Worm (Caenorhabditis elegans) whole organism, young adult: ENCODE data around the gene Y7A9A.1.

Experiments used
- B0035.1 ChIP-seq: sonication (generic microtip); optimal IDR thresholded peaks from 2 replicates; lab custom pipeline; 2016; ENCODE audit warnings: missing genetic modification characterization, mild to moderate bottlenecking, missing compliant biosample characterization, missing genotype, missing genetic modification reagents
- B0336.3 ChIP-seq: fragments of 200-800 bp; sonication (Bioruptor generic); IDR thresholded peaks from 2 replicates; pipeline ENCODE4 v1.3.6; 2022; ENCODE audit warnings: missing genetic modification characterization, missing compliant biosample characterization
- C06A6.2 ChIP-seq: fragments of 200-800 bp; sonication (Bioruptor generic); conservative IDR thresholded peaks from 2 replicates; pipeline ENCODE4 v1.3.6; 2022; ENCODE audit warnings: missing genetic modification characterization, missing compliant biosample characterization
- D2030.7 ChIP-seq: fragments of 200-800 bp; sonication (Bioruptor generic); IDR thresholded peaks from 2 replicates; pipeline ENCODE4 v1.3.6; 2022; ENCODE audit warnings: missing genetic modification reagents, missing genetic modification characterization, missing compliant biosample characterization
- F52B5.7 ChIP-seq: sonication (generic microtip); optimal IDR thresholded peaks from 2 replicates; lab custom pipeline; 2016; ENCODE audit warnings: mild to moderate bottlenecking, missing genetic modification characterization, missing compliant biosample characterization
- F55B11.4 ChIP-seq: sonication (generic microtip); optimal IDR thresholded peaks from 2 replicates; lab custom pipeline; 2016; ENCODE audit warnings: missing compliant biosample characterization, missing genetic modification characterization, borderline replicate concordance; ENCODE audit not compliant: insufficient read depth
- F57A8.1 ChIP-seq: fragments of 200-800 bp; sonication (Bioruptor generic); optimal IDR thresholded peaks from 2 replicates; lab custom pipeline; 2018; ENCODE audit warnings: mild to moderate bottlenecking, missing genetic modification characterization, moderate library complexity, missing compliant biosample characterization
- ZK185.1 ChIP-seq: sonication (generic microtip); optimal IDR thresholded peaks from 2 replicates; lab custom pipeline; 2016; ENCODE audit warnings: mild to moderate bottlenecking, missing genetic modification characterization, missing compliant biosample characterization; ENCODE audit not compliant: poor library complexity, severe bottlenecking
- ama-1 ChIP-seq, 3 experiments: fragments of 150-350 bp in 1 of 3; sonication (generic microtip) in 2 of 3; optimal IDR thresholded peaks; 2 replicates each; lab custom pipeline; 2014 to 2018; ENCODE audit warnings: missing biosample characterization in 2 of 3, missing genetic modification characterization in 2 of 3, missing genetic modification reagents in 2 of 3
- atf-7 ChIP-seq: sonication (generic microtip); optimal IDR thresholded peaks from 2 replicates; lab custom pipeline; 2017; ENCODE audit warnings: mild to moderate bottlenecking, missing genetic modification characterization, missing compliant biosample characterization
- attf-6 ChIP-seq: fragments of 200-800 bp; sonication (Bioruptor generic); IDR thresholded peaks from 2 replicates; pipeline ENCODE4 v1.3.6; 2022; ENCODE audit warnings: missing genetic modification reagents, missing genetic modification characterization, missing compliant biosample characterization
- ceh-40 ChIP-seq: fragments of 200-800 bp; sonication (Bioruptor generic); IDR thresholded peaks from 2 replicates; pipeline ENCODE4 v1.3.6; 2022; ENCODE audit warnings: missing genetic modification characterization, missing compliant biosample characterization
- chd-7 ChIP-seq: sonication (generic microtip); optimal IDR thresholded peaks from 2 replicates; lab custom pipeline; 2016; ENCODE audit warnings: mild to moderate bottlenecking, missing genetic modification characterization, moderate library complexity, missing compliant biosample characterization
- dox-1 ChIP-seq: fragments of 200-800 bp; sonication (Bioruptor generic); IDR thresholded peaks from 2 replicates; pipeline ENCODE4 v1.3.6; 2022; ENCODE audit warnings: missing genetic modification reagents, missing genetic modification characterization, missing compliant biosample characterization
- dpff-1 ChIP-seq: sonication (generic microtip); optimal IDR thresholded peaks from 2 replicates; lab custom pipeline; 2017; ENCODE audit warnings: mild to moderate bottlenecking, missing genetic modification characterization, missing compliant biosample characterization
- egl-44 ChIP-seq: fragments of 200-800 bp; sonication (Bioruptor generic); IDR thresholded peaks from 2 replicates; pipeline ENCODE4 v1.3.6; 2022; ENCODE audit warnings: missing genetic modification reagents, missing genetic modification characterization, missing compliant biosample characterization
- ekl-4 ChIP-seq: fragments of 200-800 bp; sonication (Bioruptor generic); IDR thresholded peaks from 2 replicates; pipeline ENCODE4 v1.3.6; 2022; ENCODE audit warnings: missing genetic modification reagents, missing genetic modification characterization, missing compliant biosample characterization
- fkh-3 ChIP-seq: sonication (generic microtip); optimal IDR thresholded peaks from 2 replicates; lab custom pipeline; 2016; ENCODE audit warnings: mild to moderate bottlenecking, missing genetic modification characterization, missing compliant biosample characterization
- hmg-1.2 ChIP-seq: fragments of 200-800 bp; sonication (Bioruptor generic); IDR thresholded peaks from 2 replicates; pipeline ENCODE4 v1.3.6; 2022; ENCODE audit warnings: missing genetic modification reagents, missing genetic modification characterization, missing compliant biosample characterization
- hrde-1 ChIP-seq: sonication (generic microtip); optimal IDR thresholded peaks from 2 replicates; lab custom pipeline; 2016; ENCODE audit warnings: missing genetic modification characterization, mild to moderate bottlenecking, missing compliant biosample characterization, moderate library complexity, missing genotype, missing genetic modification reagents, borderline replicate concordance
- lin-40 ChIP-seq: sonication (generic microtip); optimal IDR thresholded peaks from 2 replicates; lab custom pipeline; 2016; ENCODE audit warnings: missing genetic modification characterization, mild to moderate bottlenecking, missing compliant biosample characterization, missing genotype, missing genetic modification reagents
- lin-54 ChIP-seq: fragments of 200-800 bp; sonication (Bioruptor generic); optimal IDR thresholded peaks from 2 replicates; lab custom pipeline; 2018; ENCODE audit warnings: mild to moderate bottlenecking, missing genetic modification characterization, missing compliant biosample characterization
- madf-10 ChIP-seq: sonication (generic microtip); optimal IDR thresholded peaks from 2 replicates; lab custom pipeline; 2016; ENCODE audit warnings: mild to moderate bottlenecking, missing genetic modification characterization, missing compliant biosample characterization
- madf-3 ChIP-seq: fragments of 200-800 bp; sonication (Bioruptor generic); IDR thresholded peaks from 2 replicates; pipeline ENCODE4 v1.3.6; 2022; ENCODE audit warnings: missing genetic modification reagents, missing genetic modification characterization, missing compliant biosample characterization
- mel-28 ChIP-seq: sonication (generic microtip); optimal IDR thresholded peaks from 2 replicates; lab custom pipeline; 2016; ENCODE audit warnings: borderline replicate concordance, mild to moderate bottlenecking, missing genetic modification characterization, missing compliant biosample characterization
- mes-4 ChIP-seq: sonication (generic microtip); optimal IDR thresholded peaks from 2 replicates; lab custom pipeline; 2016; ENCODE audit warnings: missing genotype, missing genetic modification characterization, missing compliant biosample characterization
- nfya-1 ChIP-seq: sonication (generic microtip); optimal IDR thresholded peaks from 2 replicates; lab custom pipeline; 2017; ENCODE audit warnings: antibody characterized with exemption, missing compliant biosample characterization, missing genetic modification characterization, borderline replicate concordance; ENCODE audit not compliant: insufficient read depth
- nhr-120 ChIP-seq: fragments of 200-800 bp; sonication (Bioruptor generic); IDR thresholded peaks from 2 replicates; pipeline ENCODE4 v1.3.6; 2022; ENCODE audit warnings: missing genetic modification characterization, missing compliant biosample characterization
- snpc-4 ChIP-seq, 5 experiments: fragments of 150-350 bp in 1 of 5; sonication (generic microtip) in 4 of 5; optimal IDR thresholded peaks; 2 replicates each; lab custom pipeline; 2014 to 2018; ENCODE audit warnings: missing genetic modification characterization in 5 of 5, missing biosample characterization in 3 of 5, antibody characterized with exemption in 2 of 5, mild to moderate bottlenecking in 2 of 5, missing compliant biosample characterization in 2 of 5, missing genotype in 2 of 5, moderate library complexity in 2 of 5, missing genetic modification reagents in 1 of 5
- tbp1 ChIP-seq: fragments of 200-800 bp; sonication (Bioruptor generic); optimal IDR thresholded peaks from 2 replicates; lab custom pipeline; 2018; ENCODE audit warnings: mild to moderate bottlenecking, missing genetic modification characterization, missing compliant biosample characterization
- tbx-9 ChIP-seq: sonication (generic microtip); optimal IDR thresholded peaks from 2 replicates; lab custom pipeline; 2016; ENCODE audit warnings: borderline replicate concordance, missing genetic modification characterization, inconsistent platforms, missing compliant biosample characterization
- zfh-2 ChIP-seq: fragments of 200-800 bp; sonication (Bioruptor generic); conservative IDR thresholded peaks from 2 replicates; pipeline ENCODE4 v1.3.6; 2022; ENCODE audit warnings: missing genetic modification reagents, missing genetic modification characterization, missing compliant biosample characterization

Y7A9A.1 gene

DNA sequence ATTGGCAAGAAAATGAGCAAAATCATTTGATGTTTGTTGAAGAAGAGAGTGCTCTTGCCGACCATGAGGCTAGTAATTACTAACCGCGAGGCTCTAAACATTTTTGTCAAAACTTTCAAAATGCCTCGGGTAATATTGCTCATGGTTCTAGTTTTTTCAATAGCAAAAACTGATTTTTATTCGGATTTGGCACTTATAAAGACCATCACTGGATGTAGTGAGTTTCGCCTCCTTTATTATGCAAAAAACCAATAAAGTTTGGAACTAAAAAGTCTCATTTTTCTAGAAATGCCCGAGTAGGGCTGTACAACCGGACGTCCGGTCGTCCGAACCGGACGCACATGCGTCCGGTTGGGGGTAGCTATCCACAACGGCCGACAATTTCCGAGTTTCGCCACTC lies 36.2 kb downstream of the Y7A9A.1 start, which contains the start of the genes hpa-1 and irld-39:
Gene hpa-1, minus strand, starts transcription at position 101 of the 400 bp plus-strand sequence.
Gene irld-39, plus strand, starts transcription at position 121 of the 400 bp plus-strand sequence.
- TF ChIP-seq ama-1 (optimal IDR thresholded peaks at IDR 0.05; lab: Kevin White, UChicago) (no peak), ama-1 (GFP tag; optimal IDR thresholded peaks at IDR 0.05; lab: Kevin White, UChicago) (no peak), B0035.1 (tag; lab: Kevin White, UChicago) (no peak), egl-44 (GFP tag; lab: Robert Waterston, UW) (no peak), zfh-2 (GFP tag; lab: Robert Waterston, UW) (no peak), nfya-1 (tag; lab: Kevin White, UChicago) (no peak), madf-3 (GFP tag; lab: Robert Waterston, UW) (no peak), hrde-1 (tag; lab: Kevin White, UChicago) (no peak), dpff-1 (no peak), D2030.7 (GFP tag; lab: Robert Waterston, UW) (no peak), F55B11.4 (tag; lab: Kevin White, UChicago) (no peak)

DNA sequence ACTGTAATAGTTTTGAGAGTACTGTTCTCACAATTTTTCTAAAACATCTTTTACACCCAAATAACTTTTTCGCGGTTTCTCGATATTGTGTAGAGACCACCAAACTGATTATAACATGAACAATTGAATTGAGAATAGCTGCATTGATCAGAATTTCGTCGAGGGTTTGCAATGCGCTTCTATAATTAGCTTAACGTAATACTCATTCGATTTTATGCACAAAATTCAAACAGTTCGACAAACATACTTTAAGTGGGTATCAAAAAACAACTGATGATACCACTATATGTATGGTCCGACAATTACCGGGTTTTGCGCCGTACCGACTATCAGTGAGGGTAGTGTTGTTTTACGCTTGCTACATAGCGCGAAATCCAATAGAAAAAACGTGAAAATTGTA lies 40.0 kb downstream of the Y7A9A.1 start:
- TF ChIP-seq fkh-3 (tag; lab: Kevin White, UChicago) (no peak), attf-6 (GFP tag; lab: Robert Waterston, UW) (0 out of 2 replicates have a peak, but pooled peaks have one; percentile 56), snpc-4 (GFP tag; optimal IDR thresholded peaks at IDR 0.05; lab: Kevin White, UChicago) (no peak), snpc-4 (tag; optimal IDR thresholded peaks at IDR 0.05; lab: Kevin White, UChicago) (peak in 3 of 4 experiments; percentile 48 to 65 (median 58))
- TF ChIP-seq, all 124 proteins: peak for 2

DNA sequence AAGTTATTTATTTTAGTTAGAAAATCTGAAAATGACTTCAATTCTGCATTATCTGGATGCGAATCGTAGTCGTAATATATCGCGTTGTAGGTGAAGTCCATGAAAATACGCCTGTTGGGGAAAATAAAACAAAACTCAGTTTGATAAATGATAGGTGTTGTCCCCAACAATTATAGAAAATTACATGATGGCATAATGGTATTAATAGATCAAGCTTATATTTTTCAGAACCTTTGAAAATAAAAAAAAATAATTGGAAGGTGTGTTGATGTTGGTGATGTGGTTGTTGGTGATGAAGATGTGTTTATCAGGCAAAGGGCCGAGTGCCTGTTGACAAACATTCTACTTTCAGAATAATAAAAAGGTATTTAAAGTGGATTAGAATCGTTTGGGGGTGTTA lies 41.7 kb downstream of the Y7A9A.1 start, which contains the start of gene srw-61:
Gene srw-61, minus strand, starts transcription at position 101 of the 400 bp plus-strand sequence.
- TF ChIP-seq ekl-4 (GFP tag; lab: Robert Waterston, UW), result no peak

DNA sequence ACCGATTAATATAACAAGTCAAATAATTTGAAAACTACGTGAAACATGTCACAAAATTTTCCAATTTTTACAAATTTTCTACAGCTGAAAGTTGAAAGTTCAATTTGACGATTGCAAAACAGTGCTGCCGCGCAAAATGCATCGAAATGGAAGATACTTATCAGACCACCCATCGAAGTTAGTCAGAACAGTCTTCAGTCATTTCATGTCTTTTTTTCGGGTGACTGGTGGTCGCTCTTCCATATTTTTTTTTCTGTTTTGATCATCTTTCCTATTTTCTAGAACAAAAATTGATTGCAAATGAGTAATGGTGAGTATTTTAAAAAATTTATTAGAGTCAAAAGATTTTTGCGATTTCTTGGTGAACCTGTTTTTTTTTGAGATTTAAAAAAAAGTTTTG lies 50.3 kb downstream of the Y7A9A.1 start, which contains the start of gene F38C2.1:
Gene F38C2.1, plus strand, starts transcription at position 301 of the 400 bp plus-strand sequence.
- TF ChIP-seq dox-1 (no peak), tbx-9 (tag; lab: Kevin White, UChicago) (no peak), F52B5.7 (tag; lab: Kevin White, UChicago) (no peak), chd-7 (no peak), tbp1 (GFP tag; lab: Kevin White, UChicago) (no peak), B0336.3 (no peak), mel-28 (no peak), nhr-120 (GFP tag; lab: Robert Waterston, UW) (no peak), hmg-1.2 (GFP tag; lab: Robert Waterston, UW) (no peak), lin-40 (tag; lab: Kevin White, UChicago) (no peak), madf-10 (tag; lab: Kevin White, UChicago) (no peak), F57A8.1 (no peak), lin-54 (GFP tag; lab: Kevin White, UChicago) (no peak), atf-7 (tag; lab: Kevin White, UChicago) (no peak), mes-4 (tag; lab: Kevin White, UChicago) (no peak), zfh-2 (GFP tag; lab: Robert Waterston, UW) (no peak), ZK185.1 (no peak), dpff-1 (no peak), ceh-40 (GFP tag; lab: Robert Waterston, UW) (no peak), C06A6.2 (no peak)
